Worm (Caenorhabditis elegans): Measurements from ENCODE around the gene C46C11.4.

Gene C46C11.4

ce11 chrX:4628817-4629575 is 18.0 kb downstream of the C46C11.4 start:
- TF ChIP-seq crh-2 (tag; optimal IDR thresholded peaks at IDR 0.05) (peak; percentile 2), Y55F3AM.14 (GFP tag; optimal IDR thresholded peaks at IDR 0.05) (no peak), alr-1 (tag; optimal IDR thresholded peaks at IDR 0.05) (no peak), elt-1 (tag; optimal IDR thresholded peaks at IDR 0.05) (no peak), C34F6.9 (tag; optimal IDR thresholded peaks at IDR 0.05) (peak; percentile 23), nhr-25 (tag; optimal IDR thresholded peaks at IDR 0.05) (no peak), snpc-4 (tag; optimal IDR thresholded peaks at IDR 0.05) (no peak), ztf-1 (GFP tag; conservative IDR thresholded peaks at IDR 0.05) (no peak), nhr-21 (tag; optimal IDR thresholded peaks at IDR 0.05) (no peak), blmp-1 (tag; optimal IDR thresholded peaks at IDR 0.05; ENCODE audit: insufficient read depth) (no peak)

- TF ChIP-seq nhr-11 (tag; optimal IDR thresholded peaks at IDR 0.05): no peak
These were observed 18.7 kb downstream of the C46C11.4 start for ce11 chrX:4628350-4628749.

DNA sequence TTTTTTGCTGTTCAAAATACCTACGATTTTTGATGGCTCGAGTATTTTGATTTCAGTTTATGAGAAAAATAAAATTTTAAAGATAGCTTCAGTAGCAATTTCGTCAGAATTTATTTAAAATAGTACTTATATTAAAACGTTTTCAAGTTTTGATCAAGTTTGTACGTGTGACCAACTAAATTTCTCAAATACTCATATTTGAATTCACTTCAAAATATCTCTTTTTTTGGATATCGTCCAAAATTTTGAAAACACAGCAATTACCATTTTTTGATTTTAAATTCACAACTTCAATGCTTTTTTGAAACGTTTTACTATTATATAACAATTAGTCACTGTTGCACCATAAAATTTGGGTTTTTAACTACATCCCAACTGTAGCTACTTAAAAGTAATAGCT is 20.1 kb downstream of the C46C11.4 start:
- TF ChIP-seq ztf-11 (tag; optimal IDR thresholded peaks at IDR 0.05) (no peak), zag-1 (tag; optimal IDR thresholded peaks at IDR 0.05) (no peak), lin-39 (tag; optimal IDR thresholded peaks at IDR 0.05) (no peak), blmp-1 (tag; optimal IDR thresholded peaks at IDR 0.05; ENCODE audit: insufficient read depth) (no peak), nhr-21 (tag; optimal IDR thresholded peaks at IDR 0.05) (no peak), egl-27 (tag; optimal IDR thresholded peaks at IDR 0.05) (no peak), aly-2 (tag; optimal IDR thresholded peaks at IDR 0.05) (no peak), nhr-129 (tag; optimal IDR thresholded peaks at IDR 0.05) (no peak), ceh-16 (tag; optimal IDR thresholded peaks at IDR 0.05) (no peak), skn-1 (tag; optimal IDR thresholded peaks at IDR 0.05) (no peak), nhr-10 (tag; optimal IDR thresholded peaks at IDR 0.05) (no peak), alr-1 (tag; optimal IDR thresholded peaks at IDR 0.05) (no peak), ceh-82 (tag; optimal IDR thresholded peaks at IDR 0.05) (no peak), crh-2 (tag; optimal IDR thresholded peaks at IDR 0.05) (no peak), nhr-237 (tag; optimal IDR thresholded peaks at IDR 0.05) (no peak), Y55F3AM.14 (GFP tag; optimal IDR thresholded peaks at IDR 0.05) (no peak), mbf-1 (tag; optimal IDR thresholded peaks at IDR 0.05) (no peak), nhr-11 (tag; optimal IDR thresholded peaks at IDR 0.05) (no peak)

ce11 chrX:4625080-4625479 is 21.9 kb downstream of the C46C11.4 start:
- no peak for TF ChIP-seq C34F6.9 (tag; optimal IDR thresholded peaks at IDR 0.05)
- TF ChIP-seq ztf-11 (tag; optimal IDR thresholded peaks at IDR 0.05): no peak
- no peak for TF ChIP-seq nhr-11 (tag; optimal IDR thresholded peaks at IDR 0.05)
- TF ChIP-seq nhr-23 (tag; optimal IDR thresholded peaks at IDR 0.05): no peak
- TF ChIP-seq alr-1 (tag; optimal IDR thresholded peaks at IDR 0.05): no peak
- no peak for TF ChIP-seq skn-1 (tag; optimal IDR thresholded peaks at IDR 0.05)
- no peak for TF ChIP-seq F13H6.1 (tag; optimal IDR thresholded peaks at IDR 0.05)
- TF ChIP-seq sma-9 (GFP tag; optimal IDR thresholded peaks at IDR 0.05): no peak
- no peak for TF ChIP-seq sma-9 (tag; optimal IDR thresholded peaks at IDR 0.05)
- no peak for TF ChIP-seq ama-1 (optimal IDR thresholded peaks at IDR 0.05)
- TF ChIP-seq ztf-4 (tag; optimal IDR thresholded peaks at IDR 0.05): no peak
- TF ChIP-seq ztf-1 (GFP tag; conservative IDR thresholded peaks at IDR 0.05): no peak
- TF ChIP-seq ceh-82 (tag; optimal IDR thresholded peaks at IDR 0.05): no peak
- TF ChIP-seq snpc-4 (tag; optimal IDR thresholded peaks at IDR 0.05): no peak
- TF ChIP-seq aly-2 (tag; optimal IDR thresholded peaks at IDR 0.05): no peak
- TF ChIP-seq unc-55 (GFP tag; optimal IDR thresholded peaks at IDR 0.05): no peak
- TF ChIP-seq ceh-16 (tag; optimal IDR thresholded peaks at IDR 0.05): no peak
- TF ChIP-seq ZK546.5 (tag; optimal IDR thresholded peaks at IDR 0.05): no peak
- no peak for TF ChIP-seq elt-1 (tag; optimal IDR thresholded peaks at IDR 0.05)
- TF ChIP-seq sem-4 (tag; optimal IDR thresholded peaks at IDR 0.05): no peak

DNA sequence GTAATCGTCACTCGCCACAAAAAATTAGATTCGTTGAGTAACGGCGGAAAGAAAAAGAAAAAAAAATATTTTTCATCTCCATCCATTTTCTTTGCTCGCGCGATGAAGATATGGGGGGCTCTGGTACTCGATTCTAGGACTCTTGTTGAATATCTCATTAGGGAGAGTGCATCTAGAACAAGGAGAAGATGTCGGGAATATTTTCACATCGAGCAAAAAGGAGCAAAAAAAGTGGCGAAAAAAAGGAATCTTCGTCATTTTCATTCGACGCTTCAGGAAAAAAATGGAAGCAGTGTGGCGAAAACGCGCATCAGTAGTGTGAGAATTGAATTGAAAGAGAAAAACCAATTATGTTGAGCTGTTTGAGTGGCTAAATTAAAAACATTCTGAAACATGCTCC is 23.3 kb downstream of the C46C11.4 start:
- TF ChIP-seq mbf-1 (tag; optimal IDR thresholded peaks at IDR 0.05): no peak

- TF ChIP-seq ceh-16 (tag; optimal IDR thresholded peaks at IDR 0.05) (no peak), aly-2 (tag; optimal IDR thresholded peaks at IDR 0.05) (no peak), ztf-11 (tag; optimal IDR thresholded peaks at IDR 0.05) (no peak), nhr-6 (tag; optimal IDR thresholded peaks at IDR 0.05) (no peak), ZK546.5 (tag; optimal IDR thresholded peaks at IDR 0.05) (no peak), nhr-23 (tag; optimal IDR thresholded peaks at IDR 0.05) (no peak), zag-1 (tag; optimal IDR thresholded peaks at IDR 0.05) (no peak)
These were observed 25.0 kb downstream of the C46C11.4 start, which contains the start of gene C46C11.3 for ce11 chrX:4622024-4622423. TSS of gene C46C11.3 (plus strand) at chrX:4622324.

Data from whole organism, L2 larva.